Worm (Caenorhabditis elegans) whole organism, L2 larva: Measurements from ENCODE around the gene fzo-1.

Experiments used
- aly-2 ChIP-seq: fragments of 150-350 bp; optimal IDR thresholded peaks from 2 replicates; lab custom pipeline; 2014; ENCODE audit warnings: missing biosample characterization, missing genetic modification characterization
- ama-1 ChIP-seq: fragments of 150-350 bp; optimal IDR thresholded peaks from 2 replicates; lab custom pipeline; 2018; ENCODE audit warnings: inconsistent platforms
- crh-2 ChIP-seq: sonication (generic microtip); optimal IDR thresholded peaks from 2 replicates; lab custom pipeline; 2017; ENCODE audit warnings: missing biosample characterization, missing genetic modification characterization
- fos-1 ChIP-seq: fragments of 150-350 bp; optimal IDR thresholded peaks from 2 replicates; lab custom pipeline; 2014; ENCODE audit warnings: missing biosample characterization, missing genetic modification characterization
- nhr-11 ChIP-seq: fragments of 150-350 bp; optimal IDR thresholded peaks from 2 replicates; lab custom pipeline; 2014; ENCODE audit warnings: missing biosample characterization, missing genetic modification characterization
- sem-4 ChIP-seq: fragments of 150-350 bp; optimal IDR thresholded peaks from 2 replicates; lab custom pipeline; 2014; ENCODE audit warnings: missing biosample characterization, missing genetic modification reagents, missing genetic modification characterization
- unc-39 ChIP-seq: fragments of 150-350 bp; optimal IDR thresholded peaks from 2 replicates; lab custom pipeline; 2014; ENCODE audit warnings: missing biosample characterization, missing genetic modification characterization
- ztf-11 ChIP-seq: sonication (generic microtip); optimal IDR thresholded peaks from 2 replicates; lab custom pipeline; 2017; ENCODE audit warnings: missing biosample characterization, missing genetic modification characterization

ce11 chrII:5828486-5828885 is 7.5 kb downstream of the fzo-1 start, which contains the start of gene ZK1248.11:
- no peak for TF ChIP-seq unc-39 (tag; lab: Kevin White, UChicago)
- TF ChIP-seq ama-1 (lab: Kevin White, UChicago), result no peak
- TF ChIP-seq crh-2, result no peak
- TF ChIP-seq sem-4, result no peak
- TF ChIP-seq aly-2 (tag; lab: Kevin White, UChicago), result no peak
- no peak for TF ChIP-seq ztf-11
- no peak for TF ChIP-seq fos-1 (tag; lab: Kevin White, UChicago)
- TF ChIP-seq nhr-11, result no peak
